Worm (Caenorhabditis elegans): Measurements from ENCODE around the gene fbxb-2.
"Not testable (repeated sequence)": the region's sequence is repeated elsewhere in the genome, so short reads cannot be mapped to it uniquely, and the experiment has no call there.

Gene fbxb-2

ce11 chrV:19276354-19276753 lies 39.2 kb upstream of the fbxb-2 start:
- TF ChIP-seq dpl-1 (GFP tag; optimal IDR thresholded peaks at IDR 0.05), result no peak
- TF ChIP-seq ztf-11 (tag; optimal IDR thresholded peaks at IDR 0.05), result no peak
- no peak for TF ChIP-seq lin-14 (GFP tag; optimal IDR thresholded peaks at IDR 0.05)
- no peak for TF ChIP-seq snu-23 (GFP tag; optimal IDR thresholded peaks at IDR 0.05)

DNA sequence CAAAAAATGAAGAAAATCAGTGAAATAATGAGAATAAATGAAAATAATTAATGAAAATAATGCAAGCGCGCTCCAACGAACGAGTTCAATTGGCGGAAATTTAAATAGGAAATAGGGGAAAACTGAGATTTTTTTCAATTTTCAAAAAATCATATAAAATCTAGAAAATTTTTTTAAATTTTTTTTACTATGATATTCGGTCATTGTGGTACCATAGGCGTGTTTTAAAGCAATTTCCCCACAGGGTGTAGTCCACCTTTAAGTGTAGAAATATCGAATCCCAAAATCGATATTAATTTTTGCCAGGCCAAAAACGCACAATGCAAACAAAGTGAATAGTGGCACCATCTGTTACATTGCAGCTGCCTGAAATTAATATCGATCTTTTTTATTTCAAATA lies 27.0 kb upstream of the fbxb-2 start, which contains the start of gene F21D9.1:
Gene F21D9.1, plus strand, starts transcription at position 301 of the 400 bp plus-strand sequence.
- TF ChIP-seq fkh-8 (tag; optimal IDR thresholded peaks at IDR 0.05); nhr-12 (tag; optimal IDR thresholded peaks at IDR 0.05); mab-9 (GFP tag; IDR thresholded peaks at IDR 0.05): not testable (repeated sequence)

- TF ChIP-seq nhr-237 (tag; optimal IDR thresholded peaks at IDR 0.05), result no peak
- no peak for TF ChIP-seq aly-2 (tag; optimal IDR thresholded peaks at IDR 0.05)
- no peak for TF ChIP-seq hlh-4 (tag; optimal IDR thresholded peaks at IDR 0.05)
- no peak for TF ChIP-seq sox-4 (tag; optimal IDR thresholded peaks at IDR 0.05)
- TF ChIP-seq fos-1 (tag; optimal IDR thresholded peaks at IDR 0.05), result no peak
- no peak for TF ChIP-seq egl-27 (tag; optimal IDR thresholded peaks at IDR 0.05)
- TF ChIP-seq elt-3 (tag; optimal IDR thresholded peaks at IDR 0.05), result no peak
- no peak for TF ChIP-seq unc-86 (tag; optimal IDR thresholded peaks at IDR 0.05)
- no peak for TF ChIP-seq nhr-19 (GFP tag; conservative IDR thresholded peaks at IDR 0.05)
- no peak for TF ChIP-seq rnt-1 (tag; optimal IDR thresholded peaks at IDR 0.05)
- TF ChIP-seq C16A3.4 (tag; optimal IDR thresholded peaks at IDR 0.05), result no peak
These were observed 25.2 kb upstream of the fbxb-2 start, which contains the start of gene F21D9.2 for ce11 chrV:19262349-19262748. F21D9.2 (minus strand) TSS chrV:19262449.

DNA sequence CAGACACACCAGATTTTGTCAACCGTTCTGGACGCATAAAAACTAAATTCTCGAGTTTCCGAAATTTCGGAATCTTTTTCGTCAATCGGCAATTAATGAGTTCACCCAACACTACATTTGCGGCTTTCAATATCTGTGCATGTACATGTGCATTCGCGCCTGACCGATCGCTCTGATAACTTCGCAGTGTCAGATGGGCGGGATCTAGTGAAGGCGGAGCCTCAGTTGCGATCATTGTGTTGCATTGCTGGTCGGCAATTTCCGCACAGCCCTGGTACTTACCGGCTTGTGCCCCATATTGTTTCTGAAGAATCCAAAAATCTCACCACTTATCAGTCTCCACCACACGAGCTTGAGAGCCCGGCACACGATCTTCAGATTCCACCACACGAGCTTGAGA lies 23.6 kb upstream of the fbxb-2 start:
- TF ChIP-seq nhr-71 (tag; optimal IDR thresholded peaks at IDR 0.05) (no peak), ceh-82 (tag; optimal IDR thresholded peaks at IDR 0.05) (no peak), xbp-1 (tag; optimal IDR thresholded peaks at IDR 0.05) (no peak), sox-4 (tag; optimal IDR thresholded peaks at IDR 0.05) (no peak), blmp-1 (tag; optimal IDR thresholded peaks at IDR 0.05) (no peak), efl-1 (optimal IDR thresholded peaks at IDR 0.05) (no peak), efl-1 (GFP tag; optimal IDR thresholded peaks at IDR 0.05 in 1 of 2) (no peak), lir-3 (tag; optimal IDR thresholded peaks at IDR 0.05; ENCODE audit: poor library complexity) (no peak), irx-1 (tag; optimal IDR thresholded peaks at IDR 0.05) (no peak), skn-1 (tag; optimal IDR thresholded peaks at IDR 0.05) (no peak), ztf-4 (tag; optimal IDR thresholded peaks at IDR 0.05) (no peak), pax-3 (tag; optimal IDR thresholded peaks at IDR 0.05) (no peak), lin-15B (tag; optimal IDR thresholded peaks at IDR 0.05) (no peak), snpc-4 (tag; optimal IDR thresholded peaks at IDR 0.05) (no peak), ztf-11 (tag; optimal IDR thresholded peaks at IDR 0.05) (no peak), elt-3 (tag; optimal IDR thresholded peaks at IDR 0.05) (no peak), nhr-20 (tag; optimal IDR thresholded peaks at IDR 0.05) (no peak), nhr-85 (tag) (no peak), swsn-7 (tag; optimal IDR thresholded peaks at IDR 0.05) (no peak), lsy-2 (tag; optimal IDR thresholded peaks at IDR 0.05) (no peak), grh-1 (GFP tag; IDR thresholded peaks at IDR 0.05) (no peak)

DNA sequence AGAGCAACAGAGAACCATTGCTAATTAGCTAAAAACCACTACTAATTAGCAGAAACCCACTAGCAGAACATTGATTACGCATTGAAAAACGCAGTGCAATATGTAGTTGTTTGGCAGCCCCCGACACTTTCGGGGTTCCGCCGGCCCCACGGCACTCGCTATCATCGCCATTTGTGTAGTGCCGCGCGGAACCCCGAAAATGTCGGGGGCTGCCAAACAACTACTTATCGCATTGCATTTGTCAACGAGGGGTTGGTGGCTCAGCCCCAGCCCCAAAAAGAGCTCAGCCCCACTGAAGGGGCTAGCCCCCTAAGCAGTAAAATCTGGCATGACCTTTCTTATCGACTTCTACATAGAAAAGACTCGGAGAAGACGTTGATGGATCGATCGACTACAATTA lies 22.3 kb upstream of the fbxb-2 start:
- TF ChIP-seq lin-15B (tag; optimal IDR thresholded peaks at IDR 0.05), result no peak
- TF ChIP-seq xbp-1 (tag; optimal IDR thresholded peaks at IDR 0.05), result no peak
- TF ChIP-seq egl-13 (tag; optimal IDR thresholded peaks at IDR 0.05), result no peak
- no peak for TF ChIP-seq ceh-88 (GFP tag; IDR thresholded peaks at IDR 0.05)

All from whole organism, L1 larva.